Worm (Caenorhabditis elegans) whole organism, mixed stage, embryonic: ENCODE data around the gene trm-1.

Experiments
- ceh-39 ChIP-seq: fragments of 150-350 bp; optimal IDR thresholded peaks from 2 replicates; lab custom pipeline; 2014; ENCODE audit warnings: missing biosample characterization, missing genetic modification characterization
- ceh-43 ChIP-seq: fragments of 200-800 bp; sonication (Bioruptor generic); optimal IDR thresholded peaks from 2 replicates; lab custom pipeline; 2018; ENCODE audit warnings: mild to moderate bottlenecking, missing genetic modification characterization, moderate library complexity, missing compliant biosample characterization
- ceh-83 ChIP-seq: fragments of 200-800 bp; sonication (Bioruptor generic); optimal IDR thresholded peaks from 2 replicates; lab custom pipeline; 2018; ENCODE audit warnings: mild to moderate bottlenecking, missing genetic modification characterization, missing compliant biosample characterization
- hlh-1 ChIP-seq: fragments of 150-350 bp; optimal IDR thresholded peaks from 2 replicates; lab custom pipeline; 2014; ENCODE audit warnings: missing biosample characterization, missing genetic modification reagents, missing genetic modification characterization
- mep-1 ChIP-seq: fragments of 150-350 bp; optimal IDR thresholded peaks from 2 replicates; lab custom pipeline; 2017; ENCODE audit warnings: missing biosample characterization, missing genetic modification reagents, missing genetic modification characterization, inconsistent platforms
- pha-4 ChIP-seq: fragments of 150-350 bp; optimal IDR thresholded peaks from 2 replicates; lab custom pipeline; 2018; ENCODE audit warnings: missing biosample characterization, missing genetic modification reagents, missing genetic modification characterization
- snpc-4 ChIP-seq: fragments of 150-350 bp; optimal IDR thresholded peaks from 2 replicates; lab custom pipeline; 2014; ENCODE audit warnings: missing biosample characterization, missing genetic modification characterization
- tbx-8 ChIP-seq: fragments of 200-800 bp; sonication (Bioruptor generic); optimal IDR thresholded peaks from 2 replicates; lab custom pipeline; 2018; ENCODE audit warnings: mild to moderate bottlenecking, missing genetic modification characterization, moderate library complexity, missing compliant biosample characterization
- unc-62 ChIP-seq: fragments of 150-350 bp; optimal IDR thresholded peaks from 2 replicates; lab custom pipeline; 2014; ENCODE audit warnings: missing biosample characterization, missing genetic modification reagents, missing genetic modification characterization
- ztf-11 ChIP-seq: fragments of 150-350 bp; optimal IDR thresholded peaks from 2 replicates; lab custom pipeline; 2014; ENCODE audit warnings: missing biosample characterization, missing genetic modification characterization

ce11 chrV:14141846-14142245 lies 43.6 kb downstream of the trm-1 start:
- TF ChIP-seq ceh-83 (GFP tag; lab: Kevin White, UChicago): no peak
- no peak for TF ChIP-seq snpc-4 (tag; lab: Kevin White, UChicago)
- no peak for TF ChIP-seq ceh-39
- TF ChIP-seq hlh-1 (tag; lab: Kevin White, UChicago): no peak
- TF ChIP-seq tbx-8: no peak
- TF ChIP-seq pha-4 (tag; lab: Kevin White, UChicago): no peak
- TF ChIP-seq unc-62 (GFP tag; lab: Kevin White, UChicago): no peak
- TF ChIP-seq ztf-11: no peak
- no peak for TF ChIP-seq mep-1 (tag; lab: Kevin White, UChicago)
- TF ChIP-seq ceh-43 (GFP tag; lab: Kevin White, UChicago): no peak
